Fruit fly (Drosophila melanogaster) whole organism, wandering third instar larva: Measurements from ENCODE around the gene Hexim.

ENCODE experiments used
- Abd-B ChIP-seq: fragments of >200 bp; optimal IDR thresholded peaks from 2 replicates; lab custom pipeline; 2017; ENCODE audit warnings: missing biosample characterization, missing genetic modification characterization
- CG32264 ChIP-seq: fragments of 200-800 bp; sonication (Bioruptor generic); optimal IDR thresholded peaks from 2 replicates; lab custom pipeline; 2016; ENCODE audit warnings: missing biosample characterization, missing genetic modification characterization
- CG9705 ChIP-seq: fragments of 200-800 bp; sonication (Bioruptor generic); optimal IDR thresholded peaks from 2 replicates; lab custom pipeline; 2018; ENCODE audit warnings: missing biosample characterization, mild to moderate bottlenecking, missing genetic modification characterization
- CrebA ChIP-seq: fragments of 200-800 bp; sonication (Bioruptor generic); optimal IDR thresholded peaks from 2 replicates; lab custom pipeline; 2016; ENCODE audit warnings: missing biosample characterization, mild to moderate bottlenecking, missing genetic modification characterization, borderline replicate concordance
- Dfd ChIP-seq: fragments of >200 bp; optimal IDR thresholded peaks from 2 replicates; lab custom pipeline; 2017; ENCODE audit warnings: missing biosample characterization, missing genetic modification characterization
- Dif ChIP-seq: fragments of 200-275, 200-300 bp; sonication (Bioruptor generic); optimal IDR thresholded peaks from 2 replicates; lab custom pipeline; 2018; ENCODE audit warnings: missing biosample characterization, missing genetic modification characterization; ENCODE audit not compliant: partially characterized antibody
- GATAd ChIP-seq: sonication (Bioruptor generic); optimal IDR thresholded peaks from 2 replicates; lab custom pipeline; 2016; ENCODE audit warnings: missing biosample characterization, missing genetic modification characterization
- HLH106 ChIP-seq: fragments of 200-800 bp; optimal IDR thresholded peaks from 3 replicates; lab custom pipeline; 2019; ENCODE audit warnings: missing biosample characterization, mild to moderate bottlenecking, missing genetic modification characterization, moderate library complexity
- Hnf4 ChIP-seq: fragments of 200-800 bp; sonication (Bioruptor generic); optimal IDR thresholded peaks from 2 replicates; lab custom pipeline; 2016; ENCODE audit warnings: missing biosample characterization, mild to moderate bottlenecking, missing genetic modification characterization
- Hr78 ChIP-seq: fragments of >200 bp; optimal IDR thresholded peaks from 2 replicates; lab custom pipeline; 2017; ENCODE audit warnings: missing biosample characterization, missing genetic modification characterization
- Hr83 ChIP-seq: fragments of 200-300 bp; sonication (Bioruptor generic); optimal IDR thresholded peaks from 2 replicates; lab custom pipeline; 2016; ENCODE audit warnings: missing biosample characterization, mild to moderate bottlenecking, missing genetic modification characterization, moderate library complexity; ENCODE audit not compliant: poor library complexity, severe bottlenecking
- Jra ChIP-seq: sonication (Bioruptor generic); optimal IDR thresholded peaks from 2 replicates; lab custom pipeline; 2016; ENCODE audit warnings: missing biosample characterization, missing genetic modification characterization
- Mio ChIP-seq: sonication (Bioruptor generic); optimal IDR thresholded peaks from 2 replicates; lab custom pipeline; 2016; ENCODE audit warnings: missing biosample characterization, missing genetic modification characterization
- Myc ChIP-seq: fragments of >200 bp; optimal IDR thresholded peaks from 2 replicates; lab custom pipeline; 2017
- N ChIP-seq: fragments of >200 bp; optimal IDR thresholded peaks from 2 replicates; lab custom pipeline; 2018; ENCODE audit warnings: missing biosample characterization, missing external identifiers, missing genetic modification characterization
- OdsH ChIP-seq: fragments of 200-800 bp; sonication (Bioruptor generic); optimal IDR thresholded peaks from 2 replicates; lab custom pipeline; 2016; ENCODE audit warnings: missing biosample characterization, mild to moderate bottlenecking, missing genetic modification characterization
- Rel ChIP-seq, 2 experiments: fragments of 200-800 bp; sonication (Bioruptor generic) in 1 of 2; optimal IDR thresholded peaks; 2 replicates in 1 of 2; 3 replicates in 1 of 2; lab custom pipeline; 2016 to 2019; ENCODE audit warnings: mild to moderate bottlenecking in 2 of 2, missing biosample characterization in 2 of 2, missing genetic modification characterization in 2 of 2, moderate library complexity in 1 of 2
- Sp1 ChIP-seq: fragments of 200-800 bp; sonication (Bioruptor generic); optimal IDR thresholded peaks from 3 replicates; lab custom pipeline; 2019; ENCODE audit warnings: missing biosample characterization, mild to moderate bottlenecking, missing genetic modification characterization, moderate library complexity
- Vsx2 ChIP-seq: fragments of 200-300, 225-300 bp; sonication (Bioruptor generic); optimal IDR thresholded peaks from 2 replicates; lab custom pipeline; 2018; ENCODE audit warnings: missing biosample characterization, missing genetic modification characterization; ENCODE audit not compliant: partially characterized antibody
- br ChIP-seq: fragments of 200-800 bp; sonication (Bioruptor generic); optimal IDR thresholded peaks from 2 replicates; lab custom pipeline; 2016; ENCODE audit warnings: missing biosample characterization, missing genetic modification characterization
- brk ChIP-seq: fragments of 200-800 bp; sonication (Bioruptor generic); optimal IDR thresholded peaks from 2 replicates; lab custom pipeline; 2016; ENCODE audit warnings: missing biosample characterization, mild to moderate bottlenecking, missing genetic modification characterization
- dl ChIP-seq, 2 experiments: fragments of 175-275, 200-275 bp in 1 of 2; fragments of 200-275 bp in 1 of 2; sonication (Bioruptor generic); optimal IDR thresholded peaks; lab custom pipeline; 2018; ENCODE audit warnings: mild to moderate bottlenecking in 2 of 2, missing biosample characterization in 2 of 2, missing genetic modification characterization in 2 of 2, moderate library complexity in 2 of 2; ENCODE audit not compliant: partially characterized antibody in 2 of 2, insufficient read depth in 1 of 2
- dsf ChIP-seq: sonication (Bioruptor generic); optimal IDR thresholded peaks from 2 replicates; lab custom pipeline; 2016; ENCODE audit warnings: missing biosample characterization, missing genetic modification characterization, borderline replicate concordance
- ey ChIP-seq: fragments of 200-800 bp; sonication (Bioruptor generic); optimal IDR thresholded peaks from 2 replicates; lab custom pipeline; 2016; ENCODE audit warnings: missing biosample characterization, missing genetic modification characterization
- foxo ChIP-seq, 2 experiments: fragments of 200-800 bp; sonication (Bioruptor generic); optimal IDR thresholded peaks; 2 replicates in 1 of 2; 3 replicates in 1 of 2; lab custom pipeline; 2016 to 2017; ENCODE audit warnings: missing biosample characterization in 2 of 2, missing genetic modification characterization in 2 of 2
- fru ChIP-seq: fragments of 200-800 bp; sonication (Bioruptor generic); optimal IDR thresholded peaks from 3 replicates; lab custom pipeline; 2016; ENCODE audit warnings: missing biosample characterization, mild to moderate bottlenecking, missing genetic modification characterization
- h ChIP-seq: fragments of 200-800 bp; sonication (Bioruptor generic); optimal IDR thresholded peaks from 3 replicates; lab custom pipeline; 2016; ENCODE audit warnings: missing biosample characterization, mild to moderate bottlenecking, missing genetic modification characterization
- jim ChIP-seq: fragments of 175-275, 200-325 bp; sonication (Bioruptor generic); optimal IDR thresholded peaks from 2 replicates; lab custom pipeline; 2016; ENCODE audit warnings: missing biosample characterization, mild to moderate bottlenecking, missing genetic modification characterization
- lola ChIP-seq: fragments of >200 bp; optimal IDR thresholded peaks from 2 replicates; lab custom pipeline; 2017; ENCODE audit warnings: missing biosample characterization, missing genetic modification characterization
- pan ChIP-seq: fragments of >200 bp; optimal IDR thresholded peaks from 2 replicates; lab custom pipeline; 2017
- psq ChIP-seq: fragments of 200-800 bp; sonication (Bioruptor generic); optimal IDR thresholded peaks from 3 replicates; lab custom pipeline; 2017; ENCODE audit warnings: missing biosample characterization, mild to moderate bottlenecking, missing genetic modification characterization, moderate library complexity
- rgr ChIP-seq: fragments of 200-800 bp; sonication (Bioruptor generic); optimal IDR thresholded peaks from 3 replicates; lab custom pipeline; 2016; ENCODE audit warnings: missing biosample characterization, mild to moderate bottlenecking, missing genetic modification characterization
- sage ChIP-seq: fragments of 200-800 bp; sonication (Bioruptor generic); optimal IDR thresholded peaks from 2 replicates; lab custom pipeline; 2016; ENCODE audit warnings: missing biosample characterization, mild to moderate bottlenecking, missing genetic modification characterization
- sv ChIP-seq: fragments of 200-800 bp; sonication (Bioruptor generic); optimal IDR thresholded peaks from 3 replicates; lab custom pipeline; 2016; ENCODE audit warnings: missing biosample characterization, missing genetic modification characterization
- tai ChIP-seq: sonication (Bioruptor generic); optimal IDR thresholded peaks from 2 replicates; lab custom pipeline; 2016; ENCODE audit warnings: missing biosample characterization, missing genetic modification characterization
- usp ChIP-seq: fragments of >200 bp; optimal IDR thresholded peaks from 2 replicates; lab custom pipeline; 2017; ENCODE audit warnings: missing biosample characterization, missing genetic modification characterization
- woc ChIP-seq: sonication (Bioruptor generic); optimal IDR thresholded peaks from 2 replicates; lab custom pipeline; 2016; ENCODE audit warnings: missing biosample characterization, mild to moderate bottlenecking, missing genetic modification characterization

Gene Hexim

dm6 chr3R:14670840-14671239 lies 11.6 kb downstream of the Hexim start:
- no peak for TF ChIP-seq dsf (GFP tag; lab: Kevin White, UChicago)
- TF ChIP-seq CG9705 = no peak
- no peak for TF ChIP-seq Rel (GFP tag; optimal IDR thresholded peaks at IDR 0.05; lab: Kevin White, UChicago)
- TF ChIP-seq Rel (tag; optimal IDR thresholded peaks at IDR 0.05; lab: Kevin White, UChicago) = no peak
- TF ChIP-seq sv = no peak
- TF ChIP-seq sage = no peak
- no peak for TF ChIP-seq br (GFP tag; lab: Kevin White, UChicago)
- TF ChIP-seq HLH106 (tag; lab: Kevin White, UChicago) = no peak
- TF ChIP-seq usp (GFP tag; lab: Kevin White, UChicago) = no peak
- TF ChIP-seq Hr78 = no peak
- no peak for TF ChIP-seq Vsx2
- TF ChIP-seq N = no peak
- no peak for TF ChIP-seq psq (GFP tag; lab: Kevin White, UChicago)
- TF ChIP-seq rgr (GFP tag; lab: Kevin White, UChicago) = no peak
- no peak for TF ChIP-seq GATAd (GFP tag; lab: Kevin White, UChicago)

- TF ChIP-seq foxo (GFP tag; optimal IDR thresholded peaks at IDR 0.05; lab: Kevin White, UChicago) = peak in 1 of 2 experiments; percentile 22
- TF ChIP-seq Hnf4 = no peak
- TF ChIP-seq HLH106 (tag; lab: Kevin White, UChicago) = peak; percentile 20
- TF ChIP-seq GATAd (GFP tag; lab: Kevin White, UChicago) = no peak
- TF ChIP-seq woc (GFP tag; lab: Kevin White, UChicago) = no peak
- no peak for TF ChIP-seq Vsx2
- TF ChIP-seq ey (GFP tag; lab: Kevin White, UChicago) = peak; percentile 16
- TF ChIP-seq dl (GFP tag; optimal IDR thresholded peaks at IDR 0.05; lab: Kevin White, UChicago; ENCODE audit: insufficient read depth in 1 of 2, partially characterized antibody in 2 of 2) = no peak
- no peak for TF ChIP-seq psq (GFP tag; lab: Kevin White, UChicago)
- TF ChIP-seq brk (GFP tag; lab: Kevin White, UChicago) = no peak
- no peak for TF ChIP-seq pan (lab: Kevin White, UChicago)
- no peak for TF ChIP-seq CrebA (GFP tag; lab: Kevin White, UChicago)
- TF ChIP-seq Dfd (GFP tag; lab: Kevin White, UChicago) = no peak
- TF ChIP-seq OdsH (GFP tag; lab: Kevin White, UChicago) = no peak
- no peak for TF ChIP-seq N
- TF ChIP-seq br (GFP tag; lab: Kevin White, UChicago) = peak; percentile 5
- no peak for TF ChIP-seq CG9705
- peak; percentile 8 for TF ChIP-seq rgr (GFP tag; lab: Kevin White, UChicago)
- TF ChIP-seq lola = no peak
- TF ChIP-seq sage = no peak
- no peak for TF ChIP-seq Dif (GFP tag; lab: Kevin White, UChicago)
- TF ChIP-seq Abd-B (GFP tag; lab: Kevin White, UChicago) = no peak
- TF ChIP-seq usp (GFP tag; lab: Kevin White, UChicago) = no peak
- no peak for TF ChIP-seq Jra (GFP tag; lab: Kevin White, UChicago)
- TF ChIP-seq h (GFP tag; lab: Kevin White, UChicago) = no peak
- no peak for TF ChIP-seq sv
- TF ChIP-seq tai (GFP tag; lab: Kevin White, UChicago) = no peak
- no peak for TF ChIP-seq Mio
- no peak for TF ChIP-seq Sp1
- peak; percentile 35 for TF ChIP-seq fru (GFP tag; lab: Kevin White, UChicago)
- no peak for TF ChIP-seq CG32264 (GFP tag; lab: Kevin White, UChicago)
- TF ChIP-seq jim (GFP tag; lab: Kevin White, UChicago) = no peak
Observed at dm6 chr3R:14672915-14673314, 13.7 kb downstream of the Hexim start.

dm6 chr3R:14674762-14675161 lies 15.5 kb downstream of the Hexim start:
- TF ChIP-seq HLH106 (tag; lab: Kevin White, UChicago) (peak; percentile 55), CG9705 (no peak), N (no peak), sage (no peak), Rel (GFP tag; optimal IDR thresholded peaks at IDR 0.05; lab: Kevin White, UChicago) (no peak), Rel (tag; optimal IDR thresholded peaks at IDR 0.05; lab: Kevin White, UChicago) (no peak), Mio (no peak), ey (GFP tag; lab: Kevin White, UChicago) (peak; percentile 42), OdsH (GFP tag; lab: Kevin White, UChicago) (peak; percentile 43), CG32264 (GFP tag; lab: Kevin White, UChicago) (no peak), lola (no peak), foxo (GFP tag; optimal IDR thresholded peaks at IDR 0.05; lab: Kevin White, UChicago) (peak in 1 of 2 experiments; percentile 64), Sp1 (peak; percentile 57), h (GFP tag; lab: Kevin White, UChicago) (peak; percentile 75), Hr83 (no peak), Abd-B (GFP tag; lab: Kevin White, UChicago) (no peak), br (GFP tag; lab: Kevin White, UChicago) (peak; percentile 37), Dfd (GFP tag; lab: Kevin White, UChicago) (no peak), Myc (lab: Kevin White, UChicago) (no peak), dsf (GFP tag; lab: Kevin White, UChicago) (no peak), psq (GFP tag; lab: Kevin White, UChicago) (peak; percentile 33), Hnf4 (peak; percentile 40), woc (GFP tag; lab: Kevin White, UChicago) (peak; percentile 29), jim (GFP tag; lab: Kevin White, UChicago) (no peak), rgr (GFP tag; lab: Kevin White, UChicago) (peak; percentile 51), fru (GFP tag; lab: Kevin White, UChicago) (peak; percentile 57)
- TF ChIP-seq, all 38 proteins: peak for 12
